Fruit fly (Drosophila melanogaster) whole organism, prepupa: ENCODE measurements around the gene grk.

Source experiments
- Blimp-1 ChIP-seq: fragments of 200-800 bp; sonication (Bioruptor generic); optimal IDR thresholded peaks from 3 replicates; lab custom pipeline; 2017; ENCODE audit warnings: missing biosample characterization, missing genetic modification characterization, mild to moderate bottlenecking, moderate library complexity, missing genetic modification reagents
- CG10669 ChIP-seq: fragments of 200-800 bp; sonication (Bioruptor generic); optimal IDR thresholded peaks from 3 replicates; lab custom pipeline; 2018; ENCODE audit warnings: missing biosample characterization, mild to moderate bottlenecking, missing genetic modification characterization, moderate library complexity
- CG11294 ChIP-seq: fragments of 200-800 bp; sonication (Bioruptor generic); IDR thresholded peaks from 2 replicates; pipeline ENCODE4 v1.3.6; 2022; ENCODE audit warnings: missing biosample characterization, missing genetic modification characterization
- CG11762 ChIP-seq: fragments of 200-800 bp; sonication (Bioruptor generic); optimal IDR thresholded peaks from 3 replicates; lab custom pipeline; 2016; ENCODE audit warnings: missing biosample characterization, missing genetic modification characterization; ENCODE audit not compliant: insufficient read depth
- CG11902 ChIP-seq: fragments of 200-800 bp; sonication (Bioruptor generic); optimal IDR thresholded peaks from 3 replicates; lab custom pipeline; 2016; ENCODE audit warnings: missing biosample characterization, missing genetic modification characterization
- CG1621 ChIP-seq: fragments of 200-800 bp; sonication (Bioruptor generic); optimal IDR thresholded peaks from 3 replicates; lab custom pipeline; 2018; ENCODE audit warnings: missing biosample characterization, mild to moderate bottlenecking, missing genetic modification characterization
- CG16779 ChIP-seq: fragments of 200-800 bp; sonication (Bioruptor generic); optimal IDR thresholded peaks from 3 replicates; lab custom pipeline; 2017; ENCODE audit warnings: missing biosample characterization, mild to moderate bottlenecking, missing genetic modification characterization
- CG3032 ChIP-seq: fragments of 200-800 bp; optimal IDR thresholded peaks from 2 replicates; lab custom pipeline; 2019; ENCODE audit warnings: missing biosample characterization, mild to moderate bottlenecking, missing genetic modification characterization, moderate library complexity
- CG32006 ChIP-seq: fragments of 200-800 bp; sonication (Bioruptor generic); optimal IDR thresholded peaks from 3 replicates; lab custom pipeline; 2017; ENCODE audit warnings: missing biosample characterization, mild to moderate bottlenecking, missing genetic modification characterization
- CG34406 ChIP-seq: fragments of 200-800 bp; sonication (Bioruptor generic); optimal IDR thresholded peaks from 3 replicates; lab custom pipeline; 2016; ENCODE audit warnings: missing biosample characterization, missing genetic modification characterization
- CG3919 ChIP-seq: fragments of 200-800 bp; sonication (Bioruptor generic); optimal IDR thresholded peaks from 3 replicates; lab custom pipeline; 2016; ENCODE audit warnings: missing biosample characterization, missing genetic modification characterization
- CG6163 ChIP-seq: fragments of 200-800 bp; sonication (Bioruptor generic); IDR thresholded peaks from 3 replicates; pipeline ENCODE4 v1.3.6; 2022; ENCODE audit warnings: missing biosample characterization, missing genetic modification characterization
- CG6792 ChIP-seq: fragments of 200-800 bp; sonication (Bioruptor generic); optimal IDR thresholded peaks from 3 replicates; lab custom pipeline; 2016; ENCODE audit warnings: missing biosample characterization, missing genetic modification characterization
- CG6808 ChIP-seq: fragments of 200-800 bp; sonication (Bioruptor generic); optimal IDR thresholded peaks from 3 replicates; lab custom pipeline; 2017; ENCODE audit warnings: missing biosample characterization, missing genetic modification characterization, mild to moderate bottlenecking, moderate library complexity, missing genetic modification reagents
- CG8632 ChIP-seq: fragments of 200-800 bp; sonication (Bioruptor generic); optimal IDR thresholded peaks from 3 replicates; lab custom pipeline; 2016; ENCODE audit warnings: missing biosample characterization, missing genetic modification characterization
- CG9139 ChIP-seq: fragments of 200-800 bp; sonication (Bioruptor generic); optimal IDR thresholded peaks from 3 replicates; lab custom pipeline; 2017; ENCODE audit warnings: missing biosample characterization, mild to moderate bottlenecking, missing genetic modification characterization
- Eip78C ChIP-seq: fragments of 200-800 bp; sonication (Bioruptor generic); peaks from one replicate; lab custom pipeline; 2016; ENCODE audit warnings: missing biosample characterization, missing genetic modification characterization
- Ets21C ChIP-seq: fragments of 200-800 bp; sonication (Bioruptor generic); optimal IDR thresholded peaks from 3 replicates; lab custom pipeline; 2016; ENCODE audit warnings: missing biosample characterization, missing genetic modification characterization
- Ets96B ChIP-seq: fragments of 200-800 bp; optimal IDR thresholded peaks from 2 replicates; lab custom pipeline; 2019; ENCODE audit warnings: missing biosample characterization, mild to moderate bottlenecking, missing genetic modification characterization, moderate library complexity
- Gug ChIP-seq: fragments of 200-800 bp; sonication (Bioruptor generic); IDR thresholded peaks from 2 replicates; pipeline ENCODE4 v1.3.6; 2022; ENCODE audit warnings: missing biosample characterization, missing genetic modification characterization
- Hr39 ChIP-seq: fragments of 200-800 bp; sonication (Bioruptor generic); optimal IDR thresholded peaks from 2 replicates; lab custom pipeline; 2016; ENCODE audit warnings: missing biosample characterization, missing genetic modification characterization
- Hr4 ChIP-seq: fragments of 200-800 bp; sonication (Bioruptor generic); optimal IDR thresholded peaks from 3 replicates; lab custom pipeline; 2016; ENCODE audit warnings: missing biosample characterization, missing genetic modification characterization
- Lpt ChIP-seq: fragments of 200-800 bp; sonication (Bioruptor generic); optimal IDR thresholded peaks from 3 replicates; lab custom pipeline; 2016; ENCODE audit warnings: missing biosample characterization, missing genetic modification characterization
- Met ChIP-seq: fragments of 200-800 bp; sonication (Bioruptor generic); optimal IDR thresholded peaks from 3 replicates; lab custom pipeline; 2016; ENCODE audit warnings: missing biosample characterization, missing genetic modification characterization
- OdsH ChIP-seq: fragments of 200-800 bp; sonication (Bioruptor generic); optimal IDR thresholded peaks from 3 replicates; lab custom pipeline; 2016; ENCODE audit warnings: missing biosample characterization, missing genetic modification characterization
- Smox ChIP-seq: fragments of 200-800 bp; sonication (Bioruptor generic); optimal IDR thresholded peaks from 3 replicates; lab custom pipeline; 2016; ENCODE audit warnings: missing biosample characterization, missing genetic modification characterization
- Sox14 ChIP-seq: fragments of 200-800 bp; sonication (Bioruptor generic); optimal IDR thresholded peaks from 3 replicates; lab custom pipeline; 2016; ENCODE audit warnings: missing biosample characterization, missing genetic modification characterization
- dac ChIP-seq: fragments of 200-800 bp; sonication (Bioruptor generic); optimal IDR thresholded peaks from 2 replicates; lab custom pipeline; 2017; ENCODE audit warnings: missing biosample characterization, mild to moderate bottlenecking, missing genetic modification characterization
- eg ChIP-seq: fragments of 200-800 bp; sonication (Bioruptor generic); IDR thresholded peaks from 3 replicates; pipeline ENCODE4 v1.3.6; 2022; ENCODE audit warnings: missing biosample characterization, missing genetic modification characterization
- esn ChIP-seq: fragments of 200-800 bp; sonication (Bioruptor generic); optimal IDR thresholded peaks from 2 replicates; lab custom pipeline; 2016; ENCODE audit warnings: missing biosample characterization, mild to moderate bottlenecking, missing genetic modification characterization, moderate library complexity
- fd59A ChIP-seq: fragments of 200-800 bp; sonication (Bioruptor generic); optimal IDR thresholded peaks from 2 replicates; lab custom pipeline; 2017; ENCODE audit warnings: missing biosample characterization, mild to moderate bottlenecking, missing genetic modification characterization, missing genetic modification reagents
- fkh ChIP-seq: fragments of 200-800 bp; sonication (Bioruptor generic); optimal IDR thresholded peaks from 3 replicates; lab custom pipeline; 2017; ENCODE audit warnings: missing biosample characterization, mild to moderate bottlenecking, missing genetic modification characterization, moderate library complexity
- net ChIP-seq: fragments of 200-800 bp; sonication (Bioruptor generic); optimal IDR thresholded peaks from 3 replicates; lab custom pipeline; 2016; ENCODE audit warnings: missing biosample characterization, missing genetic modification characterization
- pdm3 ChIP-seq: fragments of 200-800 bp; sonication (Bioruptor generic); optimal IDR thresholded peaks from 3 replicates; lab custom pipeline; 2016; ENCODE audit warnings: missing biosample characterization, missing genetic modification characterization
- salr ChIP-seq, 2 experiments: fragments of 200-800 bp; sonication (Bioruptor generic); optimal IDR thresholded peaks; 3 replicates each; lab custom pipeline; 2016 to 2018; ENCODE audit warnings: missing biosample characterization in 2 of 2, missing genetic modification characterization in 2 of 2, mild to moderate bottlenecking in 1 of 2
- spab ChIP-seq: fragments of 200-800 bp; sonication (Bioruptor generic); optimal IDR thresholded peaks from 2 replicates; lab custom pipeline; 2017; ENCODE audit warnings: missing biosample characterization, mild to moderate bottlenecking, missing genetic modification characterization, missing genetic modification reagents
- ss ChIP-seq, 2 experiments: fragments of 200-800 bp; sonication (Bioruptor generic); optimal IDR thresholded peaks; 2 replicates in 1 of 2; 3 replicates in 1 of 2; lab custom pipeline; 2017 to 2018; ENCODE audit warnings: mild to moderate bottlenecking in 2 of 2, missing biosample characterization in 2 of 2, missing genetic modification characterization in 2 of 2, moderate library complexity in 1 of 2
- svp ChIP-seq: fragments of 200-800 bp; sonication (Bioruptor generic); peaks from one replicate; lab custom pipeline; 2016; ENCODE audit warnings: missing biosample characterization, missing genetic modification characterization
- vri ChIP-seq: fragments of 200-800 bp; sonication (Bioruptor generic); optimal IDR thresholded peaks from 3 replicates; lab custom pipeline; 2016; ENCODE audit warnings: missing biosample characterization, mild to moderate bottlenecking, missing genetic modification characterization

grk gene

DNA sequence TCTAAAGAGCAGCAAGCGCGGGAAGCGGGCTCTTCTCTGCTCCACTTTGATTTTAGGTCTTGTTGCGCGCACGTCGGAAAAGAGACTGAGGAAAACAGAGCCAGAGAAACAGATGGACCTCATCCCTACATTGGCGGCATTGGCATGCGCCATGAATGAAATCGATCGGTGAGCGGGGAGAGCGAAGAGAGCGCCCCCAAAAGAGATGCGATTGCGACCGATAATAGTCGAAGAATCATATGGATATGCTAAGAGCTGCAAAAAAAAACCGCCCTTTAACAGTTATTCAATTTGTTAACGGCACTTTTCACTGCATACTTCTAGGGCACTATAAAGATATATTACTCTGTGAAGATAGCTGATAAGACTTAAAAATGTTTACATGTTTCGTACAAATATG, at the start of gene grk:
Gene grk (minus strand): TSS at position 87 of the 400 bp plus-strand sequence.
- no peak for TF ChIP-seq esn (GFP tag; lab: Kevin White, UChicago)
- TF ChIP-seq pdm3 = no peak
- no peak for TF ChIP-seq CG1621 (tag; lab: Kevin White, UChicago)
- TF ChIP-seq Eip78C (GFP tag; lab: Kevin White, UChicago) = no peak
- TF ChIP-seq spab (GFP tag; lab: Kevin White, UChicago) = no peak
- no peak for TF ChIP-seq CG11294 (GFP tag; lab: Robert Waterston, UW)
- TF ChIP-seq salr (GFP tag; optimal IDR thresholded peaks at IDR 0.05; lab: Kevin White, UChicago) = no peak
- no peak for TF ChIP-seq OdsH (GFP tag; lab: Kevin White, UChicago)
- TF ChIP-seq Gug (GFP tag; lab: Robert Waterston, UW) = no peak
- TF ChIP-seq Hr4 (GFP tag; lab: Kevin White, UChicago) = no peak
- TF ChIP-seq Hr39 (GFP tag; lab: Kevin White, UChicago) = no peak
- no peak for TF ChIP-seq svp (GFP tag; lab: Kevin White, UChicago)
- TF ChIP-seq Blimp-1 (GFP tag; lab: Kevin White, UChicago) = no peak
- no peak for TF ChIP-seq CG16779 (tag; lab: Kevin White, UChicago)
- no peak for TF ChIP-seq Smox (GFP tag; lab: Kevin White, UChicago)
- TF ChIP-seq dac (GFP tag; lab: Kevin White, UChicago) = no peak
- no peak for TF ChIP-seq CG3919 (GFP tag; lab: Kevin White, UChicago)

DNA sequence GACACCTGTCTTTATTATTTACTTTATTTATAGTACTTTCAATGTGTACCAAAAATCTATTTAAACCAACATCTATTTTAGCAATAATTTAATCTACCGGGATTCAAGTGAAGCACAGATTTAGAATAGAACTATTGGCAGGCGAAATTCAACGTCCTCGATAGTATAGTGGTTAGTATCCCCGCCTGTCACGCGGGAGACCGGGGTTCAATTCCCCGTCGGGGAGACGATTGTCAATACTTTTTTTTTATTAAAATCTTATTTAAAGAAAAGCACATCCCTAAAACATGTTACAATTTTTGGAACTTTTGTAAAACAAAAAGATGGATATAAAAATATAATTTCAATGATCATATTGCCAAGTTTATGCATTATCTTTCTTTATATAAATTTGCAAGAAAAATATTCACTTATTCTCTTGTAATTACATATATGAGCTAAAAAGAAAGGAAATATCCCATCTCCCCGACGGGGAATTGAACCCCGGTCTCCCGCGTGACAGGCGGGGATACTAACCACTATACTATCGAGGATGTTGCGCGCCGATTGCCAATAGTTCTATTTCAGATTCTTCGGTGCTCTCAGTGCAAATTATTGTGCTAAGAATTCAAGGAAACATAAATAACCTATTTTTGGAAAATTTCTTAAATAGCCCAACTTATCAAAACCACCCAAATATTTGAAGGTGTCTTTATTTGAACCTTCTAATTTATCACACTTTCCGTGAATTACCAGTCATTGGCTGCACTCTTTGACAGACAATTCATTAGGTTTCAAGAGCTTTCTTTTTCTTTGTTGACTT, 48.4 kb upstream of the grk start, which contains the start of gene CG43796:
Gene CG43796 (plus strand): TSS at position 752 of the 802 bp plus-strand sequence.
- TF ChIP-seq svp (GFP tag; lab: Kevin White, UChicago) = peak; percentile 28
- peak; percentile 50 for TF ChIP-seq Eip78C (GFP tag; lab: Kevin White, UChicago)
- TF ChIP-seq Blimp-1 (GFP tag; lab: Kevin White, UChicago) = no peak

DNA sequence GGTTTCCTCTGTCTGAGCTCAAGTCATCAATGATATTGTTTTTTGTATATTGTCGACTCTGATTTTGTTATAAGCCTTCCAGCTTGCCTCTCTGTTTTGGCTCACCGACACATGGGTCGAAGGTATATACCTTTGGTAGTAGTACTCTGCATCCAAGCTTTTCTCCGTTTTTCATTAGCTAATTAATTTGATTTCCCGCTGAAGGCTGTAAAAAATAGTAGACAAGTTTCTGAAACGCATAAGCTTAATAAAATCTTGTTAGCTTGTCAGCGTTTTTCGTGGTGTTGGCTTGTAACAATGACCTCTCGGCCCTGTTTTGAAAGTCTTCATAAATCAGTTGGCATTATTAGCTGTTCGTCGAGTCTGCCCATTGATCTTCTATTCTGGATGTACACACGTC, 47.4 kb upstream of the grk start:
- TF ChIP-seq CG11902 (GFP tag; lab: Kevin White, UChicago) (no peak), salr (GFP tag; optimal IDR thresholded peaks at IDR 0.05; lab: Kevin White, UChicago) (no peak), ss (GFP tag; optimal IDR thresholded peaks at IDR 0.05; lab: Kevin White, UChicago) (no peak), Sox14 (GFP tag; lab: Kevin White, UChicago) (no peak), esn (GFP tag; lab: Kevin White, UChicago) (no peak), Smox (GFP tag; lab: Kevin White, UChicago) (no peak), OdsH (GFP tag; lab: Kevin White, UChicago) (no peak), fkh (no peak), CG3032 (tag; lab: Kevin White, UChicago) (no peak), CG8632 (no peak), CG11294 (GFP tag; lab: Robert Waterston, UW) (no peak), net (no peak), CG34406 (no peak), Lpt (GFP tag; lab: Kevin White, UChicago) (no peak)
- TF ChIP-seq, all 60 proteins: peak for 0

DNA sequence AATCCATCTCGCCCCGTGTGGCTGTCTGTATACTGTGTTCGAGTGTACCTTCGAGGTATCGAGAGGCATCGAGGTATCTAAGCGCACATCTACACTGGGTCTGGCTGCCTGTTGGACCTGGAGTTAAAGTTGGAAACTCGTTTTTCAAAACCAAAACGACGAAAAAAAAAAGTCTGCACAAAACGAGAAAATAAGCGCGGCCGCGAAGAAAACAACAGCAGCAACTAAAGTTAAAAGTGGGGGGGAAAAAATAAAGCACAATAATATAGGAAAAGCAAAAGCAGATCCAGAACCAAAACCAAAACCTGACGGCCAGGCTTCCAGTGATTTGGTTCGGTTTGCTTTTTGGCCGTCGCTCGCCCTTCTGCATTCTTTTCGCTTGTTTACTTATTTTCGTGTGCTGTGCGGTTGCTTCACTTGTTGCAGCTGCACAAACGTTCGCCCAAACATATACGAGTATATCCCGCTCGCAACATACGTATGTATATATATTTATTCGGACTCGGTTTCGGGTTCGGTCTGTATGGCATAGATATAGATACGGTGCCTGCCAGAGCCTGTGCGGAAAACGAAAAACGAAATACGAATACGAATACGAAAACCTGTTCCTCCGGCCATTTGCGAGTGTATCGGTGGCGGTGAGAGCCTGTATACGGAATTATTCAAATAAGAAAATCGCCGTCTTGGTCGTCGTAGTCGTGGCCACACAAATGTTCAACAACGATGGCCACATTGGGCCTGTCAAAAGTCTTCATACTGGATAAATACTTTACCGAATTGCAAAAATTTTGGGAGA, 45.7 kb upstream of the grk start:
- peak; percentile 39 for TF ChIP-seq svp (GFP tag; lab: Kevin White, UChicago)
- TF ChIP-seq CG1621 (tag; lab: Kevin White, UChicago) = peak; percentile 88
- peak; percentile 79 for TF ChIP-seq Ets96B (tag; lab: Kevin White, UChicago)
- TF ChIP-seq Smox (GFP tag; lab: Kevin White, UChicago) = peak; percentile 9
- TF ChIP-seq CG11762 (GFP tag; lab: Kevin White, UChicago) = no peak
- TF ChIP-seq fd59A (GFP tag; lab: Kevin White, UChicago) = peak; percentile 70
- no peak for TF ChIP-seq Gug (GFP tag; lab: Robert Waterston, UW)
- TF ChIP-seq CG6792 (GFP tag; lab: Kevin White, UChicago) = peak; percentile 59
- peak; percentile 98 for TF ChIP-seq CG9139 (GFP tag; lab: Kevin White, UChicago)
- TF ChIP-seq CG6163 (GFP tag; lab: Robert Waterston, UW) = peak; percentile 93
- TF ChIP-seq CG11902 (GFP tag; lab: Kevin White, UChicago) = no peak
- TF ChIP-seq Met (GFP tag; lab: Kevin White, UChicago) = peak; percentile 34
- TF ChIP-seq Hr39 (GFP tag; lab: Kevin White, UChicago) = no peak
- TF ChIP-seq CG6808 = peak; percentile 98
- TF ChIP-seq CG3919 (GFP tag; lab: Kevin White, UChicago) = peak; percentile 71
- TF ChIP-seq dac (GFP tag; lab: Kevin White, UChicago) = peak; percentile 48
- TF ChIP-seq Hr4 (GFP tag; lab: Kevin White, UChicago) = peak; percentile 21
- no peak for TF ChIP-seq Ets21C
- TF ChIP-seq CG10669 (GFP tag; lab: Kevin White, UChicago) = peak; percentile 86
- peak; percentile 89 for TF ChIP-seq eg (GFP tag; lab: Robert Waterston, UW)
- TF ChIP-seq vri (GFP tag; lab: Kevin White, UChicago) = peak; percentile 69
- peak; percentile 38 for TF ChIP-seq OdsH (GFP tag; lab: Kevin White, UChicago)
- TF ChIP-seq Sox14 (GFP tag; lab: Kevin White, UChicago) = peak; percentile 22
- no peak for TF ChIP-seq CG32006 (GFP tag; lab: Kevin White, UChicago)
